Fruit fly (Drosophila melanogaster) whole organism, prepupa: ENCODE data around the gene kek6.

Source experiments
- Blimp-1 ChIP-seq: fragments of 200-800 bp; sonication (Bioruptor generic); optimal IDR thresholded peaks from 3 replicates; lab custom pipeline; 2017; ENCODE audit warnings: missing biosample characterization, missing genetic modification characterization, mild to moderate bottlenecking, moderate library complexity, missing genetic modification reagents
- CG10631 ChIP-seq: fragments of 200-800 bp; sonication (Bioruptor generic); optimal IDR thresholded peaks from 2 replicates; lab custom pipeline; 2016; ENCODE audit warnings: missing biosample characterization, missing genetic modification characterization
- CG10669 ChIP-seq: fragments of 200-800 bp; sonication (Bioruptor generic); optimal IDR thresholded peaks from 3 replicates; lab custom pipeline; 2018; ENCODE audit warnings: missing biosample characterization, mild to moderate bottlenecking, missing genetic modification characterization, moderate library complexity
- CG11294 ChIP-seq: fragments of 200-800 bp; sonication (Bioruptor generic); IDR thresholded peaks from 2 replicates; pipeline ENCODE4 v1.3.6; 2022; ENCODE audit warnings: missing biosample characterization, missing genetic modification characterization
- CG11902 ChIP-seq: fragments of 200-800 bp; sonication (Bioruptor generic); optimal IDR thresholded peaks from 3 replicates; lab custom pipeline; 2016; ENCODE audit warnings: missing biosample characterization, missing genetic modification characterization
- CG15336 ChIP-seq: fragments of 200-800 bp; sonication (Bioruptor generic); IDR thresholded peaks from 2 replicates; pipeline ENCODE4 v1.3.6; 2022; ENCODE audit warnings: missing biosample characterization, missing genetic modification characterization
- CG16779 ChIP-seq: fragments of 200-800 bp; sonication (Bioruptor generic); optimal IDR thresholded peaks from 3 replicates; lab custom pipeline; 2017; ENCODE audit warnings: missing biosample characterization, mild to moderate bottlenecking, missing genetic modification characterization
- CG31627 ChIP-seq: fragments of 200-800 bp; sonication (Bioruptor generic); optimal IDR thresholded peaks from 3 replicates; lab custom pipeline; 2016; ENCODE audit warnings: missing biosample characterization, missing genetic modification characterization
- CG32006 ChIP-seq: fragments of 200-800 bp; sonication (Bioruptor generic); optimal IDR thresholded peaks from 3 replicates; lab custom pipeline; 2017; ENCODE audit warnings: missing biosample characterization, mild to moderate bottlenecking, missing genetic modification characterization
- CG34406 ChIP-seq: fragments of 200-800 bp; sonication (Bioruptor generic); optimal IDR thresholded peaks from 3 replicates; lab custom pipeline; 2016; ENCODE audit warnings: missing biosample characterization, missing genetic modification characterization
- CG3919 ChIP-seq: fragments of 200-800 bp; sonication (Bioruptor generic); optimal IDR thresholded peaks from 3 replicates; lab custom pipeline; 2016; ENCODE audit warnings: missing biosample characterization, missing genetic modification characterization
- CG6163 ChIP-seq: fragments of 200-800 bp; sonication (Bioruptor generic); IDR thresholded peaks from 3 replicates; pipeline ENCODE4 v1.3.6; 2022; ENCODE audit warnings: missing biosample characterization, missing genetic modification characterization
- CG6808 ChIP-seq: fragments of 200-800 bp; sonication (Bioruptor generic); optimal IDR thresholded peaks from 3 replicates; lab custom pipeline; 2017; ENCODE audit warnings: missing biosample characterization, missing genetic modification characterization, mild to moderate bottlenecking, moderate library complexity, missing genetic modification reagents
- CG8119 ChIP-seq: fragments of 200-800 bp; sonication (Bioruptor generic); IDR thresholded peaks from 3 replicates; pipeline ENCODE4 v1.3.6; 2022; ENCODE audit warnings: missing biosample characterization, missing genetic modification characterization
- CG8319 ChIP-seq: fragments of 200-800 bp; sonication (Bioruptor generic); optimal IDR thresholded peaks from 3 replicates; lab custom pipeline; 2016; ENCODE audit warnings: missing biosample characterization, missing genetic modification characterization
- CG8632 ChIP-seq: fragments of 200-800 bp; sonication (Bioruptor generic); optimal IDR thresholded peaks from 3 replicates; lab custom pipeline; 2016; ENCODE audit warnings: missing biosample characterization, missing genetic modification characterization
- Eip75B ChIP-seq: fragments of 200-800 bp; sonication (Bioruptor generic); optimal IDR thresholded peaks from 3 replicates; lab custom pipeline; 2016; ENCODE audit warnings: missing biosample characterization, missing genetic modification characterization
- Eip78C ChIP-seq: fragments of 200-800 bp; sonication (Bioruptor generic); peaks from one replicate; lab custom pipeline; 2016; ENCODE audit warnings: missing biosample characterization, missing genetic modification characterization
- Eip93F ChIP-seq: fragments of 200-800 bp; sonication (Bioruptor generic); optimal IDR thresholded peaks from 2 replicates; lab custom pipeline; 2016; ENCODE audit warnings: missing biosample characterization, mild to moderate bottlenecking, missing genetic modification characterization
- Ets21C ChIP-seq: fragments of 200-800 bp; sonication (Bioruptor generic); optimal IDR thresholded peaks from 3 replicates; lab custom pipeline; 2016; ENCODE audit warnings: missing biosample characterization, missing genetic modification characterization
- Ets96B ChIP-seq: fragments of 200-800 bp; optimal IDR thresholded peaks from 2 replicates; lab custom pipeline; 2019; ENCODE audit warnings: missing biosample characterization, mild to moderate bottlenecking, missing genetic modification characterization, moderate library complexity
- Gug ChIP-seq: fragments of 200-800 bp; sonication (Bioruptor generic); IDR thresholded peaks from 2 replicates; pipeline ENCODE4 v1.3.6; 2022; ENCODE audit warnings: missing biosample characterization, missing genetic modification characterization
- Hr38 ChIP-seq: sonication (Bioruptor generic); optimal IDR thresholded peaks from 2 replicates; lab custom pipeline; 2016; ENCODE audit warnings: missing biosample characterization, missing genetic modification characterization
- Hr4 ChIP-seq: fragments of 200-800 bp; sonication (Bioruptor generic); optimal IDR thresholded peaks from 3 replicates; lab custom pipeline; 2016; ENCODE audit warnings: missing biosample characterization, missing genetic modification characterization
- Lpt ChIP-seq: fragments of 200-800 bp; sonication (Bioruptor generic); optimal IDR thresholded peaks from 3 replicates; lab custom pipeline; 2016; ENCODE audit warnings: missing biosample characterization, missing genetic modification characterization
- Met ChIP-seq: fragments of 200-800 bp; sonication (Bioruptor generic); optimal IDR thresholded peaks from 3 replicates; lab custom pipeline; 2016; ENCODE audit warnings: missing biosample characterization, missing genetic modification characterization
- OdsH ChIP-seq: fragments of 200-800 bp; sonication (Bioruptor generic); optimal IDR thresholded peaks from 3 replicates; lab custom pipeline; 2016; ENCODE audit warnings: missing biosample characterization, missing genetic modification characterization
- Smox ChIP-seq: fragments of 200-800 bp; sonication (Bioruptor generic); optimal IDR thresholded peaks from 3 replicates; lab custom pipeline; 2016; ENCODE audit warnings: missing biosample characterization, missing genetic modification characterization
- achi ChIP-seq: fragments of 200-800 bp; sonication (Bioruptor generic); optimal IDR thresholded peaks from 3 replicates; lab custom pipeline; 2016; ENCODE audit warnings: missing biosample characterization, missing genetic modification characterization
- dac ChIP-seq: fragments of 200-800 bp; sonication (Bioruptor generic); optimal IDR thresholded peaks from 2 replicates; lab custom pipeline; 2017; ENCODE audit warnings: missing biosample characterization, mild to moderate bottlenecking, missing genetic modification characterization
- dsx ChIP-seq: fragments of 200-800 bp; optimal IDR thresholded peaks from 3 replicates; lab custom pipeline; 2019; ENCODE audit warnings: missing biosample characterization, mild to moderate bottlenecking, missing genetic modification characterization, moderate library complexity; ENCODE audit not compliant: poor library complexity, severe bottlenecking
- eg ChIP-seq: fragments of 200-800 bp; sonication (Bioruptor generic); IDR thresholded peaks from 3 replicates; pipeline ENCODE4 v1.3.6; 2022; ENCODE audit warnings: missing biosample characterization, missing genetic modification characterization
- esn ChIP-seq: fragments of 200-800 bp; sonication (Bioruptor generic); optimal IDR thresholded peaks from 2 replicates; lab custom pipeline; 2016; ENCODE audit warnings: missing biosample characterization, mild to moderate bottlenecking, missing genetic modification characterization, moderate library complexity
- fd59A ChIP-seq: fragments of 200-800 bp; sonication (Bioruptor generic); optimal IDR thresholded peaks from 2 replicates; lab custom pipeline; 2017; ENCODE audit warnings: missing biosample characterization, mild to moderate bottlenecking, missing genetic modification characterization, missing genetic modification reagents
- lz ChIP-seq: fragments of 200-800 bp; sonication (Bioruptor generic); optimal IDR thresholded peaks from 3 replicates; lab custom pipeline; 2016; ENCODE audit warnings: missing biosample characterization, missing genetic modification characterization
- net ChIP-seq: fragments of 200-800 bp; sonication (Bioruptor generic); optimal IDR thresholded peaks from 3 replicates; lab custom pipeline; 2016; ENCODE audit warnings: missing biosample characterization, missing genetic modification characterization
- salr ChIP-seq, 2 experiments: fragments of 200-800 bp; sonication (Bioruptor generic); optimal IDR thresholded peaks; 3 replicates each; lab custom pipeline; 2016 to 2018; ENCODE audit warnings: missing biosample characterization in 2 of 2, missing genetic modification characterization in 2 of 2, mild to moderate bottlenecking in 1 of 2
- spab ChIP-seq: fragments of 200-800 bp; sonication (Bioruptor generic); optimal IDR thresholded peaks from 2 replicates; lab custom pipeline; 2017; ENCODE audit warnings: missing biosample characterization, mild to moderate bottlenecking, missing genetic modification characterization, missing genetic modification reagents
- ss ChIP-seq, 2 experiments: fragments of 200-800 bp; sonication (Bioruptor generic); optimal IDR thresholded peaks; 2 replicates in 1 of 2; 3 replicates in 1 of 2; lab custom pipeline; 2017 to 2018; ENCODE audit warnings: mild to moderate bottlenecking in 2 of 2, missing biosample characterization in 2 of 2, missing genetic modification characterization in 2 of 2, moderate library complexity in 1 of 2
- svp ChIP-seq: fragments of 200-800 bp; sonication (Bioruptor generic); peaks from one replicate; lab custom pipeline; 2016; ENCODE audit warnings: missing biosample characterization, missing genetic modification characterization
- topi ChIP-seq: fragments of 200-800 bp; sonication (Bioruptor generic); optimal IDR thresholded peaks from 3 replicates; lab custom pipeline; 2016; ENCODE audit warnings: missing biosample characterization, missing genetic modification characterization
- vri ChIP-seq: fragments of 200-800 bp; sonication (Bioruptor generic); optimal IDR thresholded peaks from 3 replicates; lab custom pipeline; 2016; ENCODE audit warnings: missing biosample characterization, mild to moderate bottlenecking, missing genetic modification characterization

Gene kek6

DNA sequence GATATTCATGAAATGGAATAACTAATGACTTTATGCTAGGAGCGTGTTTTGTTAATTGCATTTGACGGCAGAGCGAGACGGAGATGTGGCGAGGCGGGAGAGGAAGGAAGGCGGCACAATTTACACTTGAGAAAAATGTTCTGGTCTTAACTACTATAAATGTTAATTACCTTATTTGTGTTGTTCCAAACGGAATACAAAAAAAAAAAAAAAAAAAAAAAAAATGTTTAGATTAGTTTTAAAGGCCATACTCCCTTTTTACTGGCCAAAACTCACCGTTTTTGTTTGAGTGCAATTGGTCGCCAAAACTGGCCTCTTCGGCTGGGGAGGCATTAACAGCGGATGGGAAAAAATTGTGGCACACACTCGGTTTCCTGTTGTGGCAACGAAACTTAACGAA is 5.2 kb downstream of the kek6 start (continued):
- TF ChIP-seq eg (GFP tag; lab: Robert Waterston, UW), result peak; percentile 66; the same call in 2 of the 3 replicates
- no peak for TF ChIP-seq OdsH
- no peak for TF ChIP-seq Eip93F (GFP tag; lab: Kevin White, UChicago)
- TF ChIP-seq CG15336 (GFP tag; lab: Robert Waterston, UW), result peak; percentile 64
- TF ChIP-seq CG3919, result peak; percentile 13
- TF ChIP-seq CG6808 (GFP tag; lab: Kevin White, UChicago), result no peak
- TF ChIP-seq net (GFP tag; lab: Kevin White, UChicago), result no peak
- no peak for TF ChIP-seq Eip75B (GFP tag; lab: Kevin White, UChicago)
- no peak for TF ChIP-seq CG10669 (GFP tag; lab: Kevin White, UChicago)
- TF ChIP-seq salr (GFP tag; optimal IDR thresholded peaks at IDR 0.05; lab: Kevin White, UChicago), result peak in 1 of 2 experiments; percentile 1
- peak; percentile 56 for TF ChIP-seq Gug (GFP tag; lab: Robert Waterston, UW)
- no peak for TF ChIP-seq lz (GFP tag; lab: Kevin White, UChicago)
- peak; percentile 60 for TF ChIP-seq CG32006 (GFP tag; lab: Kevin White, UChicago)
- no peak for TF ChIP-seq ss (GFP tag; optimal IDR thresholded peaks at IDR 0.05; lab: Kevin White, UChicago)
- peak; percentile 71 for TF ChIP-seq CG8119
- TF ChIP-seq, all 60 proteins: peak for 16

DNA sequence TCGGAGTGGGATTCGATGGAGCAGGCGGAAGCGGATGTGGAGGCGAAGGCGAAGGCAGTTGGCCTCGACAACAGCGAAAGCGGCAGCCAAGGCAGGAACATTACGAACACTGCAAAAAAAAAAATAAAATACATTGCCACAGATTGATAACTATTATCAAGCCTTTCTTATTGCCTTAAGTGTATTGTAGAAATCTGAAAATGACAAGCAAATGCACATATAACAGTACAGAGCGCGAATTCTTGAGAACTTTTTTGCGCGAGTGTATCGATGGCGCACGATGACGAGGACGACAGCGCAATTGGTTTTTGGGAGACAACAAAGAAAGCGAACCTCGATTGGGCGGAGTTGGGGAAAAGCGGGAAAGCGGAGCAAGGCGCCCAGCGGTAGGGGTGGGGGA is 8.4 kb downstream of the kek6 start:
- TF ChIP-seq Hr38 (GFP tag; lab: Kevin White, UChicago) (no peak), Smox (GFP tag; lab: Kevin White, UChicago) (no peak), vri (GFP tag; lab: Kevin White, UChicago) (no peak), topi (GFP tag; lab: Kevin White, UChicago) (no peak), Eip78C (GFP tag; lab: Kevin White, UChicago) (peak; percentile 35), dac (GFP tag; lab: Kevin White, UChicago) (no peak), Eip75B (GFP tag; lab: Kevin White, UChicago) (no peak), OdsH (no peak), svp (GFP tag; lab: Kevin White, UChicago) (peak; percentile 39), CG3919 (peak; percentile 5)

DNA sequence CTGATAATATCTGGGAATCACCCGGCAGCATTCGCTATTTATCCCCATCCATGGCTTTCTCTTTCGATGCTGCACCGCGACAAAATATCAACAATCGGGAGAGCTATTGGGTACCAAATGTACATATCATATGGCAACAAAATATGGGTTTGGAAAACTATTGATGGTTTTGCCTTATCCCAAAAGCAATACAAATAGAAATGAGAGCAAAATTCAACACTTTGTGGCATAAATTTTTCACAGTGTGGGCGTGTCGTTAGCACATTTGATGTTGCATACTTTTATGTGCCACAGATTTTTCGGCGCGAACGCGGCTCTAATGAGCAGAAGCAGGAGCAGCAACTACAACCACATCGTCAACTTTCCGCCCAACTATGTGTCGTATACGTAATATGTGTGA is 10.4 kb downstream of the kek6 start:
- TF ChIP-seq CG15336 (GFP tag; lab: Robert Waterston, UW), result 0 out of 2 replicates have a peak, but pooled peaks have one; percentile 18
- no peak for TF ChIP-seq CG10669 (GFP tag; lab: Kevin White, UChicago)
- TF ChIP-seq Hr38 (GFP tag; lab: Kevin White, UChicago), result no peak
- no peak for TF ChIP-seq dsx (GFP tag; lab: Kevin White, UChicago)
- TF ChIP-seq Eip78C (GFP tag; lab: Kevin White, UChicago), result peak; percentile 42
- TF ChIP-seq Ets21C (GFP tag; lab: Kevin White, UChicago), result no peak
- no peak for TF ChIP-seq salr (GFP tag; optimal IDR thresholded peaks at IDR 0.05; lab: Kevin White, UChicago)
- TF ChIP-seq CG11902, result no peak
- no peak for TF ChIP-seq CG8319
- TF ChIP-seq Ets96B (tag; lab: Kevin White, UChicago), result no peak
- TF ChIP-seq CG32006 (GFP tag; lab: Kevin White, UChicago), result peak; percentile 30
- TF ChIP-seq CG31627 (GFP tag; lab: Kevin White, UChicago), result no peak
- no peak for TF ChIP-seq dac (GFP tag; lab: Kevin White, UChicago)
- peak; percentile 41 for TF ChIP-seq Hr4 (GFP tag; lab: Kevin White, UChicago)

DNA sequence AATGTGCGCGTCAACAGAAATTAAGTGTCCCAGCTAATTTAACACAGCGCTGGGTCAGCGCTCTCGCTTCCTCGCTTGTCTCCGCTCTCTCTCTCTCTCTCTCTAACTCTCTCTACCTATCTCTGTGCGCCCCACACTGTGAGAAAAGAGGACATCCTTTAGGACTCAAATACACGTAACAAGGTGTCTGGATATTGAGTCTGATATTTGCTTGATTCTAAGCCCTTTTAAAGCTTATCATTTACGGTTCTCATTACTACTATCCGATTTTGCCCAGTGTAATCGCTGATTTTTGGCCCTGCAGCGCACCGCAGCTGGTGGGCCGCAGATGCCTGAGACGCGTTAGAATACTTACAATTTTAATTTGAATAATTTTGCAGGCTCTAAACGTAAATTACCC is 14.6 kb downstream of the kek6 start:
- TF ChIP-seq CG31627 (GFP tag; lab: Kevin White, UChicago) (no peak), eg (GFP tag; lab: Robert Waterston, UW) (no peak), spab (no peak), CG11294 (GFP tag; lab: Robert Waterston, UW) (no peak), achi (no peak), esn (no peak), Met (no peak), Smox (GFP tag; lab: Kevin White, UChicago) (peak; percentile 2), CG34406 (GFP tag; lab: Kevin White, UChicago) (no peak), CG11902 (no peak), vri (GFP tag; lab: Kevin White, UChicago) (no peak), CG16779 (tag; lab: Kevin White, UChicago) (no peak), CG8632 (GFP tag; lab: Kevin White, UChicago) (no peak), OdsH (peak; percentile 26), CG3919 (peak; percentile 13), Eip93F (GFP tag; lab: Kevin White, UChicago) (no peak), CG6163 (no peak), Hr38 (GFP tag; lab: Kevin White, UChicago) (no peak), svp (GFP tag; lab: Kevin White, UChicago) (no peak), Lpt (GFP tag; lab: Kevin White, UChicago) (no peak), lz (GFP tag; lab: Kevin White, UChicago) (no peak), CG15336 (GFP tag; lab: Robert Waterston, UW) (peak; percentile 35; the same call in 1 of the 2 replicates), Ets96B (tag; lab: Kevin White, UChicago) (no peak), Blimp-1 (GFP tag; lab: Kevin White, UChicago) (no peak), fd59A (no peak), CG32006 (GFP tag; lab: Kevin White, UChicago) (peak; percentile 10), CG8119 (no peak), Eip75B (GFP tag; lab: Kevin White, UChicago) (no peak), dsx (GFP tag; lab: Kevin White, UChicago) (no peak), CG10631 (no peak)
